Worm (Caenorhabditis elegans): ENCODE measurements around the gene nhx-6.

The nhx-6 gene

DNA sequence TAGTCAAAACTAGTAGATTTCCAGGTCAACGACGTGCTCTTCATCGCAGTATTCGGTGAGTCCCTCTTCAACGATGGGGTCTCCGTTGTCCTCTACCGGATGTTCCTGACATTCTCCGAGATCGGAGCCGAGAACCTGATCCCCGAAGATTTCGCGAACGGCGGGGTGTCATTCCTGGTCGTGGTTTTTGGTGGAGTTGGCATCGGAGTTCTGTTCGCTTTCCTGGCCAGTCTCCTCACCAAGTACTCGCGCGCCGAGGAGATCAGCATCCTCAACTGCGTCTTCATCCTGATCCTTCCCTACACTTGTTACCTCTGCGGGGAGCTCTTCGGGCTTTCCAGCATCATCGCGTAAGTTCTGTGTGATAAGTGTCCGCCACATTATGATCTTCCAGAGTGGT lies 2.0 kb downstream of the nhx-6 start:
- TF ChIP-seq aha-1 (tag) (peak; percentile 54), set-16 (GFP tag; IDR thresholded peaks at IDR 0.05) (peak; percentile 68; the same call in 1 of the 2 replicates), snpc-1.2 (GFP tag; IDR thresholded peaks at IDR 0.05) (no peak)

DNA sequence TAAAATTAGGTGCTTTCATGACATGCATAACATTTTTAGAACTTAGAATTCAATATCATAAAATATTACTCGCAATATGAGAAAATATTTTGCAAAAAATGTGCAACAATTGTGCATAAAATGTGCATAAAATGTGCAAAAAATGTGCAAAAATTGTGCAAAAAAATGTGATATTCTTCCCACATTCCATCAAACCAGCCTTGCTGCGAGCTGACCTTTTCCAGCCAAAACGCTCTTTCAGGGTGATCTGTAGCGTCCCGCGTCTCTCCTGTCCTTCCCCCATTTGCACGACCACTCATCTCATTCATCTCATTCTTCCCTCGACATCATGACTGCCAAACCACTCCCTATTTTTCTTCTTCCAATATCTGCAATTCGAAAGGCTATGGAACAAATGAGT lies 5.5 kb downstream of the nhx-6 start, which contains the start of gene fbxb-17:
Gene fbxb-17 (plus strand): TSS at position 301 of the 400 bp plus-strand sequence.
- peak in 1 of 2 experiments; percentile 5 for TF ChIP-seq unc-62 (GFP tag; optimal IDR thresholded peaks at IDR 0.05 in 1 of 2)
- TF ChIP-seq unc-62 (tag; optimal IDR thresholded peaks at IDR 0.05) = no peak
- TF ChIP-seq daf-8 (GFP tag; IDR thresholded peaks at IDR 0.05) = no peak

DNA sequence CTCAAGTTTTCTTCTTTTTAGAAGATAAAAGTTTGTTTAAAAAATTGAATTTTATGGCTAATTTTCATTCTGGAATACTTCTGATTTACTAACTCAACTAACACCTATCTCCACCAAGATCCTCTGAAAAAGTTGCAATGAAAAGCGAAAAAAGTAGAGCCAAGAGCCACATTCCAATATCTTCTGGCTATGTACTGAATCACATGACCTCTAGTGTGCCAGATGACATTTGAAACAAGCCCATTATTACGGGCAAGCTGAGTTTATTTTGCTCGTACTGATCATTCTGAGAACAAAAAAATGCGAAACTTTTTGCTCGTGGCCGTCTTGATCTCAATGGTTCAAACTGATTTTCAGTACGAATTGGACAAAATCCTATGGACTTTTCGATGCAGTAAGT lies 8.5 kb downstream of the nhx-6 start, which contains the start of gene irld-36:
Gene irld-36 (plus strand): TSS at position 301 of the 400 bp plus-strand sequence.
- TF ChIP-seq ama-1 (optimal IDR thresholded peaks at IDR 0.05) (no peak), mdt-29 (GFP tag; IDR thresholded peaks at IDR 0.05) (no peak), madf-5 (GFP tag; IDR thresholded peaks at IDR 0.05) (no peak), nhr-10 (tag; optimal IDR thresholded peaks at IDR 0.05) (no peak), lin-29 (GFP tag; IDR thresholded peaks at IDR 0.05) (no peak), F37D6.2 (tag; optimal IDR thresholded peaks at IDR 0.05) (no peak), zip-2 (tag; optimal IDR thresholded peaks at IDR 0.05) (no peak), Y48G9A.11 (GFP tag; IDR thresholded peaks at IDR 0.05) (no peak), nhr-77 (tag; optimal IDR thresholded peaks at IDR 0.05) (no peak)

DNA sequence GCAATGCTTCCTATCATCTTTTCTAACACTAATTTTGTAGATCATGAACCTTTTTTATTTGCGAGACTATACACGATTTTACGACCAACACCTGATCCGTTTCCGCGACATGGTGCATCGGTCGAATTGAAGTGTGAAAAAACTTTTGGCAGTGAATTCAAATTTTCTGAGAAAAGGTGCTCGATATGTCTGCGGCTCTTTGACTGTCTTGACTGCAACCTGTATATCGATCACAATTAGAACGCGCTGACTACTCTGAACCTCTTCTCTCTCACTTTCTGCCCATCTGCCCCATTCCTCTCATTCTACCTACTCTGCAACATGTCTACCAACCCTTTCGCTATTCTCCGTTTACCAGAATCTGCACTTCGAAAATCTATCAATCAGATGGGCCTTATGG lies 11.6 kb downstream of the nhx-6 start, which contains the start of gene fbxb-26:
Gene fbxb-26 (plus strand): TSS at position 301 of the 400 bp plus-strand sequence.
- TF ChIP-seq snpc-4 (tag; optimal IDR thresholded peaks at IDR 0.05) (no peak), F49E8.2 (tag; optimal IDR thresholded peaks at IDR 0.05; ENCODE audit: borderline replicate concordance) (no peak), ceh-44 (GFP tag; IDR thresholded peaks at IDR 0.05) (no peak), nhr-237 (tag; optimal IDR thresholded peaks at IDR 0.05) (no peak), zag-1 (tag; optimal IDR thresholded peaks at IDR 0.05) (no peak)

DNA sequence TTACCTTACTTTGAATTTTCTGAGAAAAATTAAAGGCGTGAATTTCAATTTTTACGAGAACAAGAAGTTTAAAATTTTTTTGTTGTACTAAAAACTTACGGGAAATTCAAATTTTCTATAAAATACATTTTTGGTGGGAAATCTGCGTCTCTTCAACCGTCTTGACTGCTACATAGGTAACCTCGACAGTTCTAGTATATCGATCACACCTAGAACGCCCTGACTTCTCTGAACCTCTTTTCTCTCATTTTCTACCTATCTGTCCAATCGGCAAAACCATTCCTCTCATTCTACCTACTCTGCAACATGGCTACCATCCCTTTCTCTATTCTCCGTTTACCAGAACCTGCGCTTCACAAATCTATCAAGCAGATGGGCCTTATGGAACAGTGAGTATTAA lies 13.1 kb downstream of the nhx-6 start, which contains the start of gene fbxb-25:
Gene fbxb-25 (plus strand): TSS at position 301 of the 400 bp plus-strand sequence.
- TF ChIP-seq cey-2 (tag; optimal IDR thresholded peaks at IDR 0.05; ENCODE audit: borderline replicate concordance, insufficient read depth) = no peak
- TF ChIP-seq duxl-1 (tag; optimal IDR thresholded peaks at IDR 0.05; ENCODE audit: poor library complexity) = peak; percentile 53
- peak; percentile 39 for TF ChIP-seq aha-1 (tag)

DNA sequence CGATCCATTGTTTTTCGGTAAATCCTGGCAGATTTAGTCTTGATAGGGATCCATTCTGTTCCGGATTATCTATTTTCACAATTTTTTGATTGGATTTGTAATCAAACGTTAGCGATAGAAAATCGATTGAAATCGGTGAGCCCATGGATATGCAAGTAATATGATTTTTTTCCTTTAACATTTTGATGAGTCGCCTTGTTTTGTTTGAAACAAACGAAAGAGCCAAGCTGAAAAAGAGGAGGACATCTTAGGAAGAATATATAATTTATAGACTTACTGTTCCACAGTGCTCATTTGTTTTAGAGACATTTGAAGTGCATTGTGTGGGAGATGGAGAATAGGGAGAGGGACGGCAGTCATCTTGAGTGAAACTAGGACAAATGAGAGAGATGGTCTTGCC lies 18.2 kb downstream of the nhx-6 start, which contains the start of the genes fbxb-18 and fbxb-19:
Gene fbxb-18 (minus strand): TSS at position 101 of the 400 bp plus-strand sequence.
Gene fbxb-19 (minus strand): TSS at position 369 of the 400 bp plus-strand sequence.
- TF ChIP-seq mep-1 (tag; optimal IDR thresholded peaks at IDR 0.05) = no peak
- TF ChIP-seq T20F7.1 (GFP tag; optimal IDR thresholded peaks at IDR 0.05) = no peak
- TF ChIP-seq nhr-76 (tag; optimal IDR thresholded peaks at IDR 0.05) = no peak
- no peak for TF ChIP-seq dpl-1 (GFP tag; optimal IDR thresholded peaks at IDR 0.05)
- no peak for TF ChIP-seq fkh-10 (GFP tag; optimal IDR thresholded peaks at IDR 0.05)
- no peak for TF ChIP-seq lin-38 (GFP tag; IDR thresholded peaks at IDR 0.05)
- TF ChIP-seq ZK546.5 (tag; optimal IDR thresholded peaks at IDR 0.05) = no peak

DNA sequence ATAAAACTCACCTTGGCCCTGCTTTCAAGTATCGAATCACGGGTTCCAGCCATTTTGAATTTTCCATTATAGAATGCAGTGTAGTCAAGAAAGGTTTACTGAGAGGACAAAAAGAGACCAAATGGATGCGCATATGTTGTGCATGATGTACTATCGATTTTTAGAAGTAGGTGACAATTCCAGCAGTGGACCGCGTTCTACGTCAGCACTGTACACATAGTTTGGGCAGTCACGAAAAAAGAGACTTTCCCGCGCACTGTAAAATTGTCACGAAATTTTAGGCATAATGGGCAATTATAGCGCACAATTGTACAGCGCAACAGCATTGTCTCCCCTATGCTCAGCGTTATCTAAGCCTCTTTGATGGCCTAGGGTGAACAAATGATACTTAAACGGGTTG lies 20.4 kb downstream of the nhx-6 start, which contains the start of gene fbxc-22:
Gene fbxc-22 (minus strand): TSS at position 101 of the 400 bp plus-strand sequence.
- no peak for TF ChIP-seq F44E2.7 (GFP tag; IDR thresholded peaks at IDR 0.05)
- no peak for TF ChIP-seq ceh-28 (tag; optimal IDR thresholded peaks at IDR 0.05)

Measured in whole organism, L4 larva.